Worm (Caenorhabditis elegans) whole organism, L3 larva: ENCODE results near the gene tap-1.

Experiments
- R02D3.7 ChIP-seq: fragments of 150-350 bp; optimal IDR thresholded peaks from 2 replicates; lab custom pipeline; 2014; ENCODE audit warnings: missing biosample characterization, missing genetic modification characterization
- ZK546.5 ChIP-seq: sonication (generic microtip); optimal IDR thresholded peaks from 2 replicates; lab custom pipeline; 2017; ENCODE audit warnings: missing biosample characterization, missing genetic modification characterization
- aly-2 ChIP-seq: fragments of 150-350 bp; optimal IDR thresholded peaks from 2 replicates; lab custom pipeline; 2014; ENCODE audit warnings: missing biosample characterization, missing genetic modification characterization
- ama-1 ChIP-seq: fragments of 150-350 bp; optimal IDR thresholded peaks from 2 replicates; lab custom pipeline; 2018
- ceh-16 ChIP-seq: sonication (generic microtip); optimal IDR thresholded peaks from 2 replicates; lab custom pipeline; 2017; ENCODE audit warnings: missing biosample characterization, missing genetic modification characterization
- ceh-28 ChIP-seq: fragments of 150-350 bp; optimal IDR thresholded peaks from 2 replicates; lab custom pipeline; 2014; ENCODE audit warnings: missing biosample characterization, missing genetic modification reagents, missing genetic modification characterization
- ceh-82 ChIP-seq: fragments of 150-350 bp; optimal IDR thresholded peaks from 2 replicates; lab custom pipeline; 2014; ENCODE audit warnings: missing biosample characterization, missing genetic modification characterization
- ceh-9 ChIP-seq: sonication (generic microtip); optimal IDR thresholded peaks from 2 replicates; lab custom pipeline; 2018; ENCODE audit warnings: missing biosample characterization, missing genetic modification characterization
- daf-12 ChIP-seq: fragments of 150-350 bp; optimal IDR thresholded peaks from 2 replicates; lab custom pipeline; 2014; ENCODE audit warnings: missing biosample characterization, missing genetic modification reagents, missing genetic modification characterization
- egl-27 ChIP-seq: sonication (generic microtip); optimal IDR thresholded peaks from 4 replicates; lab custom pipeline; 2017; ENCODE audit warnings: missing biosample characterization, missing genetic modification reagents, missing genetic modification characterization
- egl-5 ChIP-seq: fragments of 150-350 bp; optimal IDR thresholded peaks from 2 replicates; lab custom pipeline; 2017; ENCODE audit warnings: missing biosample characterization, missing genetic modification reagents, missing genetic modification characterization, inconsistent platforms
- elt-1 ChIP-seq: fragments of 150-350 bp; optimal IDR thresholded peaks from 2 replicates; lab custom pipeline; 2014; ENCODE audit warnings: missing biosample characterization, missing genetic modification characterization
- elt-2 ChIP-seq: sonication (generic microtip); optimal IDR thresholded peaks from 2 replicates; lab custom pipeline; 2016; ENCODE audit warnings: missing genetic modification reagents, mild to moderate bottlenecking, missing genetic modification characterization, missing compliant biosample characterization
- elt-3 ChIP-seq, 3 experiments: fragments of 150-350 bp in 1 of 3; sonication (generic microtip) in 2 of 3; optimal IDR thresholded peaks; 2 replicates in 2 of 3; 4 replicates in 1 of 3; lab custom pipeline; 2014 to 2017; ENCODE audit warnings: missing biosample characterization in 3 of 3, missing genetic modification characterization in 3 of 3
- eor-1 ChIP-seq, 2 experiments: fragments of 150-350 bp; optimal IDR thresholded peaks; 2 replicates each; lab custom pipeline; 2014 to 2018; ENCODE audit warnings: missing biosample characterization in 2 of 2, missing genetic modification characterization in 2 of 2
- fkh-10 ChIP-seq: sonication (generic microtip); optimal IDR thresholded peaks from 2 replicates; lab custom pipeline; 2017; ENCODE audit warnings: missing biosample characterization, missing genetic modification reagents, missing genetic modification characterization
- fkh-2 ChIP-seq: fragments of 150-350 bp; optimal IDR thresholded peaks from 2 replicates; lab custom pipeline; 2014; ENCODE audit warnings: missing biosample characterization, missing genetic modification reagents, missing genetic modification characterization
- fos-1 ChIP-seq: fragments of 150-350 bp; optimal IDR thresholded peaks from 2 replicates; lab custom pipeline; 2014; ENCODE audit warnings: missing biosample characterization, missing genetic modification characterization
- hmg-11 ChIP-seq: sonication (generic microtip); optimal IDR thresholded peaks from 2 replicates; lab custom pipeline; 2016; ENCODE audit warnings: missing genetic modification characterization, missing compliant biosample characterization
- jun-1 ChIP-seq: fragments of 150-350 bp; optimal IDR thresholded peaks from 2 replicates; lab custom pipeline; 2014; ENCODE audit warnings: missing biosample characterization, missing genetic modification reagents, missing genetic modification characterization
- lin-15B ChIP-seq: fragments of 150-350 bp; optimal IDR thresholded peaks from 2 replicates; lab custom pipeline; 2014; ENCODE audit warnings: missing biosample characterization, missing genetic modification characterization
- lin-39 ChIP-seq: fragments of 150-350 bp; optimal IDR thresholded peaks from 2 replicates; lab custom pipeline; 2018; ENCODE audit warnings: missing biosample characterization, missing genetic modification reagents, missing genetic modification characterization
- lsy-12 ChIP-seq: sonication (generic microtip); optimal IDR thresholded peaks from 2 replicates; lab custom pipeline; 2016; ENCODE audit warnings: mild to moderate bottlenecking, missing genetic modification characterization, missing compliant biosample characterization
- mdl-1 ChIP-seq: fragments of 150-350 bp; optimal IDR thresholded peaks from 2 replicates; lab custom pipeline; 2014; ENCODE audit warnings: missing biosample characterization, missing genetic modification characterization
- nfya-1 ChIP-seq: sonication (generic microtip); optimal IDR thresholded peaks from 2 replicates; lab custom pipeline; 2017; ENCODE audit warnings: missing genetic modification characterization, mild to moderate bottlenecking, missing compliant biosample characterization, antibody characterized with exemption, moderate library complexity; ENCODE audit not compliant: insufficient read depth
- nhr-11 ChIP-seq: fragments of 150-350 bp; optimal IDR thresholded peaks from 2 replicates; lab custom pipeline; 2014; ENCODE audit warnings: missing biosample characterization, missing genetic modification characterization
- nhr-12 ChIP-seq: fragments of 150-350 bp; optimal IDR thresholded peaks from 2 replicates; lab custom pipeline; 2014; ENCODE audit warnings: missing biosample characterization, missing genetic modification characterization
- nhr-23 ChIP-seq: fragments of 150-350 bp; optimal IDR thresholded peaks from 2 replicates; lab custom pipeline; 2014; ENCODE audit warnings: missing biosample characterization, missing genetic modification reagents, missing genetic modification characterization
- nhr-25 ChIP-seq: sonication (generic microtip); optimal IDR thresholded peaks from 2 replicates; lab custom pipeline; 2017; ENCODE audit warnings: missing biosample characterization, missing genetic modification characterization
- nhr-28 ChIP-seq: fragments of 150-350 bp; optimal IDR thresholded peaks from 2 replicates; lab custom pipeline; 2014; ENCODE audit warnings: missing biosample characterization, missing genetic modification characterization
- nhr-43 ChIP-seq: sonication (generic microtip); optimal IDR thresholded peaks from 2 replicates; lab custom pipeline; 2016; ENCODE audit warnings: mild to moderate bottlenecking, missing genetic modification characterization, missing compliant biosample characterization; ENCODE audit not compliant: poor library complexity, severe bottlenecking
- nhr-67 ChIP-seq: fragments of 150-350 bp; optimal IDR thresholded peaks from 2 replicates; lab custom pipeline; 2014; ENCODE audit warnings: missing biosample characterization, missing genetic modification characterization
- nhr-76 ChIP-seq: fragments of 150-350 bp; sonication (generic microtip); optimal IDR thresholded peaks from 5 replicates; lab custom pipeline; 2014; ENCODE audit warnings: missing biosample characterization, missing genetic modification characterization
- nhr-77 ChIP-seq: fragments of 150-350 bp; optimal IDR thresholded peaks from 2 replicates; lab custom pipeline; 2014; ENCODE audit warnings: missing biosample characterization, missing genetic modification characterization
- pha-4 ChIP-seq: fragments of 150-350 bp; optimal IDR thresholded peaks from 2 replicates; lab custom pipeline; 2014; ENCODE audit warnings: missing biosample characterization, missing genetic modification reagents, missing genetic modification characterization
- pqm-1 ChIP-seq: fragments of 150-350 bp; optimal IDR thresholded peaks from 2 replicates; lab custom pipeline; 2017; ENCODE audit warnings: missing biosample characterization, missing genetic modification characterization, inconsistent platforms
- sea-2 ChIP-seq: fragments of 150-350 bp; sonication (generic microtip); optimal IDR thresholded peaks from 4 replicates; lab custom pipeline; 2014; ENCODE audit warnings: missing biosample characterization, missing genetic modification reagents, missing genetic modification characterization
- skn-1 ChIP-seq: fragments of 150-350 bp; optimal IDR thresholded peaks from 2 replicates; lab custom pipeline; 2014; ENCODE audit warnings: missing biosample characterization, missing genetic modification characterization
- snpc-4 ChIP-seq: fragments of 150-350 bp; optimal IDR thresholded peaks from 2 replicates; lab custom pipeline; 2014; ENCODE audit warnings: missing biosample characterization, missing genetic modification characterization
- tbx-2 ChIP-seq: sonication (generic microtip); optimal IDR thresholded peaks from 2 replicates; lab custom pipeline; 2016; ENCODE audit warnings: mild to moderate bottlenecking, missing genetic modification characterization, missing compliant biosample characterization
- unc-39 ChIP-seq: sonication (generic microtip); optimal IDR thresholded peaks from 4 replicates; lab custom pipeline; 2017; ENCODE audit warnings: missing biosample characterization, missing genetic modification characterization
- unc-62 ChIP-seq: fragments of 150-350 bp; sonication (generic microtip); optimal IDR thresholded peaks from 4 replicates; lab custom pipeline; 2014; ENCODE audit warnings: missing biosample characterization, missing genetic modification reagents, missing genetic modification characterization
- zag-1 ChIP-seq: fragments of 150-350 bp; optimal IDR thresholded peaks from 2 replicates; lab custom pipeline; 2014; ENCODE audit warnings: missing biosample characterization, missing genetic modification characterization
- ztf-11 ChIP-seq: fragments of 150-350 bp; optimal IDR thresholded peaks from 2 replicates; lab custom pipeline; 2014; ENCODE audit warnings: missing biosample characterization, missing genetic modification characterization
- ztf-4 ChIP-seq: fragments of 150-350 bp; optimal IDR thresholded peaks from 2 replicates; lab custom pipeline; 2014; ENCODE audit warnings: missing biosample characterization, missing genetic modification characterization

tap-1 gene

ce11 chrX:14561416-14561973, 27.9 kb upstream of the tap-1 start:
- TF ChIP-seq pha-4 (tag; lab: Kevin White, UChicago): peak; percentile 70
- no peak for TF ChIP-seq nhr-12 (tag; lab: Kevin White, UChicago)
- peak; percentile 61 for TF ChIP-seq daf-12 (tag; lab: Kevin White, UChicago)
- TF ChIP-seq pqm-1 (tag; lab: Kevin White, UChicago): no peak
- TF ChIP-seq nhr-28 (tag; lab: Kevin White, UChicago): no peak
- peak; percentile 48 for TF ChIP-seq ceh-82 (tag; lab: Kevin White, UChicago)
- no peak for TF ChIP-seq nhr-76 (tag; lab: Kevin White, UChicago)
- peak; percentile 22 for TF ChIP-seq egl-5 (tag; lab: Kevin White, UChicago)
- no peak for TF ChIP-seq lsy-12
- TF ChIP-seq ceh-9 (tag; lab: Kevin White, UChicago): peak; percentile 8
- TF ChIP-seq nhr-11 (tag; lab: Kevin White, UChicago): peak; percentile 61
- no peak for TF ChIP-seq aly-2
- peak; percentile 4 for TF ChIP-seq lin-15B (tag; lab: Kevin White, UChicago)
- TF ChIP-seq ama-1 (lab: Kevin White, UChicago): no peak
- TF ChIP-seq sea-2: peak; percentile 48
- TF ChIP-seq ztf-4: no peak
- TF ChIP-seq ceh-28: peak; percentile 39
- peak; percentile 31 for TF ChIP-seq nhr-23
- no peak for TF ChIP-seq nhr-67 (tag; lab: Kevin White, UChicago)
- TF ChIP-seq elt-3 (tag; optimal IDR thresholded peaks at IDR 0.05; lab: Kevin White, UChicago): peak in 1 of 3 experiments; percentile 59
- peak; percentile 63 for TF ChIP-seq mdl-1
- TF ChIP-seq snpc-4: no peak
- peak; percentile 36 for TF ChIP-seq elt-1 (tag; lab: Kevin White, UChicago)
- no peak for TF ChIP-seq ztf-11
- TF ChIP-seq unc-62 (GFP tag; lab: Kevin White, UChicago): peak; percentile 33
- TF ChIP-seq nhr-77: no peak
- TF ChIP-seq tbx-2 (tag; lab: Kevin White, UChicago): peak; percentile 70
- TF ChIP-seq unc-39: no peak
- peak; percentile 73 for TF ChIP-seq fkh-10 (GFP tag; lab: Kevin White, UChicago)
- peak; percentile 15 for TF ChIP-seq fos-1 (tag; lab: Kevin White, UChicago)
- TF ChIP-seq egl-27 (tag; lab: Kevin White, UChicago): peak; percentile 12
- peak; percentile 89 for TF ChIP-seq lin-39 (tag; lab: Kevin White, UChicago)
- peak; percentile 52 for TF ChIP-seq nhr-43 (tag; lab: Kevin White, UChicago)
- TF ChIP-seq jun-1 (tag; lab: Kevin White, UChicago): peak; percentile 33
- no peak for TF ChIP-seq ceh-16 (tag; lab: Kevin White, UChicago)
- TF ChIP-seq zag-1 (tag; lab: Kevin White, UChicago): no peak
- peak; percentile 32 for TF ChIP-seq R02D3.7
- peak; percentile 17 for TF ChIP-seq hmg-11
- peak; percentile 22 for TF ChIP-seq elt-2 (tag; lab: Kevin White, UChicago)
- no peak for TF ChIP-seq ZK546.5
- TF ChIP-seq nfya-1: peak; percentile 65
- peak; percentile 74 for TF ChIP-seq nhr-25 (tag; lab: Kevin White, UChicago)
- no peak for TF ChIP-seq fkh-2 (tag; lab: Kevin White, UChicago)
- no peak for TF ChIP-seq skn-1
- no peak for TF ChIP-seq eor-1 (tag; optimal IDR thresholded peaks at IDR 0.05; lab: Kevin White, UChicago)
